Fruit fly (Drosophila melanogaster) whole organism, prepupa: ENCODE results near the gene CG13360.

Experiments
- CG6276 ChIP-seq: fragments of 200-800 bp; sonication (Bioruptor generic); optimal IDR thresholded peaks from 2 replicates; lab custom pipeline; 2017; ENCODE audit warnings: missing biosample characterization, mild to moderate bottlenecking, missing genetic modification characterization
- CG6808 ChIP-seq: fragments of 200-800 bp; sonication (Bioruptor generic); optimal IDR thresholded peaks from 3 replicates; lab custom pipeline; 2017; ENCODE audit warnings: missing biosample characterization, missing genetic modification characterization, mild to moderate bottlenecking, moderate library complexity, missing genetic modification reagents
- CG8319 ChIP-seq: fragments of 200-800 bp; sonication (Bioruptor generic); optimal IDR thresholded peaks from 3 replicates; lab custom pipeline; 2016; ENCODE audit warnings: missing biosample characterization, missing genetic modification characterization
- Hr4 ChIP-seq: fragments of 200-800 bp; sonication (Bioruptor generic); optimal IDR thresholded peaks from 3 replicates; lab custom pipeline; 2016; ENCODE audit warnings: missing biosample characterization, missing genetic modification characterization
- acj6 ChIP-seq: fragments of 200-800 bp; sonication (Bioruptor generic); optimal IDR thresholded peaks from 3 replicates; lab custom pipeline; 2016; ENCODE audit warnings: missing biosample characterization, missing genetic modification characterization
- dsx ChIP-seq: fragments of 200-800 bp; optimal IDR thresholded peaks from 3 replicates; lab custom pipeline; 2019; ENCODE audit warnings: missing biosample characterization, mild to moderate bottlenecking, missing genetic modification characterization, moderate library complexity; ENCODE audit not compliant: poor library complexity, severe bottlenecking
- lz ChIP-seq: fragments of 200-800 bp; sonication (Bioruptor generic); optimal IDR thresholded peaks from 3 replicates; lab custom pipeline; 2016; ENCODE audit warnings: missing biosample characterization, missing genetic modification characterization
- ss ChIP-seq, 2 experiments: fragments of 200-800 bp; sonication (Bioruptor generic); optimal IDR thresholded peaks; 2 replicates in 1 of 2; 3 replicates in 1 of 2; lab custom pipeline; 2017 to 2018; ENCODE audit warnings: mild to moderate bottlenecking in 2 of 2, missing biosample characterization in 2 of 2, missing genetic modification characterization in 2 of 2, moderate library complexity in 1 of 2

Gene CG13360

DNA sequence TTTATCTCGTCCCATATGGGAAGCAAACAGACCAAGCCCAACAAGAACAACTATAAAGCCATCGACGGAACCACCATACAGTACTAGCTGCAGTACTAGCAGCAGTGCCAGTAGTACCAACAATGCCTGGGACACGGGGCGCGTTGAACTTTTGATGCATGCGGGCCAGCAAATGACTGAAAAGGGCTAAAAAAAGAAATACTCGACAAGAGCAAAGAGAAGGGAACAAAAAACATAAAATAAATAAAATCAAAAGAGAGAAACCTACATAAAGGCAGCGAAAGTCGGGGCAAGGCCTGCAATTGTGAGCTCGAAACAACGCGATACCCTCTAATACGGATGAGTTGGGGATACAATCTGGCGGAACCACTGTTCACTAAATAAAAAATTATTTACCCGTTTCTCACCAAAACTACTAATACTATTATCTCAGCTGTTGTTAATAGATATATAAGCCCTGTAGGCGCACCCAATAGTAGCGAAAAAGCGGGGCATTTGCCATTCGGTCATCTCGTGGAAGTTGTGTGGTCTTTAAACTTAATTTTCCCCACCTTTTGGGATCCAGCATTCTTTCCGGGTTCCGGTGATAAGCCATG lies 50.2 kb downstream of the CG13360 start (continued):
- TF ChIP-seq CG8319: peak; percentile 23
- TF ChIP-seq dsx: no peak
- peak; percentile 30 for TF ChIP-seq CG6808 (GFP tag; lab: Kevin White, UChicago)
- peak; percentile 61 for TF ChIP-seq lz (GFP tag; lab: Kevin White, UChicago)
- TF ChIP-seq CG6276 (GFP tag; lab: Kevin White, UChicago): no peak
- TF ChIP-seq ss (GFP tag; optimal IDR thresholded peaks at IDR 0.05; lab: Kevin White, UChicago): peak; percentile 53
- no peak for TF ChIP-seq Hr4 (GFP tag; lab: Kevin White, UChicago)
- peak; percentile 67 for TF ChIP-seq acj6 (GFP tag; lab: Kevin White, UChicago)
